Worm (Caenorhabditis elegans) whole organism, early embryonic: Measurements from ENCODE around the gene tbc-1.

ENCODE experiments used
- B0310.2 ChIP-seq: sonication (generic microtip); optimal IDR thresholded peaks from 2 replicates; lab custom pipeline; 2016; ENCODE audit warnings: mild to moderate bottlenecking, missing genetic modification characterization, missing compliant biosample characterization
- F13C5.2 ChIP-seq: sonication (generic microtip); optimal IDR thresholded peaks from 2 replicates; lab custom pipeline; 2017; ENCODE audit warnings: mild to moderate bottlenecking, missing genetic modification characterization, inconsistent platforms, missing compliant biosample characterization
- ama-1 ChIP-seq: fragments of 150-350 bp; optimal IDR thresholded peaks from 2 replicates; lab custom pipeline; 2014
- ceh-13 ChIP-seq: fragments of 200-800 bp; sonication (Bioruptor generic); optimal IDR thresholded peaks from 2 replicates; lab custom pipeline; 2018; ENCODE audit warnings: mild to moderate bottlenecking, missing genetic modification characterization, missing compliant biosample characterization
- ceh-36 ChIP-seq: sonication (generic microtip); optimal IDR thresholded peaks from 2 replicates; lab custom pipeline; 2016; ENCODE audit warnings: missing genetic modification characterization, inconsistent platforms, missing compliant biosample characterization
- flt-1 ChIP-seq: fragments of 200-800 bp; sonication (Bioruptor generic); IDR thresholded peaks from 2 replicates; pipeline ENCODE4 v1.3.6; 2022; ENCODE audit warnings: missing genetic modification characterization, missing compliant biosample characterization
- hnd-1 ChIP-seq: sonication (generic microtip); optimal IDR thresholded peaks from 2 replicates; lab custom pipeline; 2016; ENCODE audit warnings: missing genetic modification characterization, missing compliant biosample characterization
- scrt-1 ChIP-seq: fragments of 200-800 bp; sonication (Bioruptor generic); IDR thresholded peaks from 2 replicates; pipeline ENCODE4 v1.3.6; 2022; ENCODE audit warnings: missing genetic modification characterization, missing compliant biosample characterization
- tbx-37 ChIP-seq: fragments of 200-800 bp; sonication (Bioruptor generic); conservative IDR thresholded peaks from 2 replicates; pipeline ENCODE4 v1.3.6; 2022; ENCODE audit warnings: missing genetic modification reagents, missing genetic modification characterization, missing compliant biosample characterization
- tra-4 ChIP-seq: sonication (generic microtip); optimal IDR thresholded peaks from 2 replicates; lab custom pipeline; 2017; ENCODE audit warnings: missing genetic modification characterization, missing compliant biosample characterization

- TF ChIP-seq ceh-13, result no peak
- no peak for TF ChIP-seq tra-4 (tag; lab: Kevin White, UChicago)
- TF ChIP-seq flt-1, result no peak
- TF ChIP-seq B0310.2 (tag; lab: Kevin White, UChicago), result no peak
- no peak for TF ChIP-seq ama-1
- no peak for TF ChIP-seq scrt-1 (GFP tag; lab: Robert Waterston, UW)
- TF ChIP-seq hnd-1 (tag; lab: Kevin White, UChicago), result no peak
- no peak for TF ChIP-seq tbx-37
- no peak for TF ChIP-seq ceh-36 (tag; lab: Kevin White, UChicago)
- no peak for TF ChIP-seq F13C5.2 (tag; lab: Kevin White, UChicago)
Measured at ce11 chrX:14965761-14966160, 4.8 kb upstream of the tbc-1 start, which contains the start of gene F45B8.5.
